Fruit fly (Drosophila melanogaster): ENCODE results near the gene ppk28.

dm6 chrX:16803299-16803698, 2.6 kb upstream of the ppk28 start, which contains the start of the genes Rai1 and CG13005:
- TF ChIP-seq psq (optimal IDR thresholded peaks at IDR 0.05) (no peak), Myc (optimal IDR thresholded peaks at IDR 0.05) (no peak), insv (optimal IDR thresholded peaks at IDR 0.05) (no peak), h (optimal IDR thresholded peaks at IDR 0.05) (no peak)
